Fruit fly (Drosophila melanogaster) whole organism, embryonic: Measurements from ENCODE around the gene natalisin.
A peak's percentile ranks its signal among the peaks of the same experiment; 100 is the strongest.

Experiments used
- Adf1 ChIP-seq: fragments of 200-800 bp; sonication (Bioruptor generic); IDR thresholded peaks from 2 replicates; pipeline ENCODE4 v1.3.6; 2022; ENCODE audit warnings: missing biosample characterization, missing genetic modification characterization
- Asciz ChIP-seq: fragments of 200-800 bp; sonication (Bioruptor generic); optimal IDR thresholded peaks from 2 replicates; lab custom pipeline; 2017; ENCODE audit warnings: missing biosample characterization, mild to moderate bottlenecking, missing genetic modification characterization, missing genetic modification reagents
- CG11560 ChIP-seq: fragments of 200-800 bp; sonication (Bioruptor generic); IDR thresholded peaks from 3 replicates; pipeline ENCODE4 v1.3.6; 2022; ENCODE audit warnings: missing biosample characterization, missing genetic modification characterization
- CG13424 ChIP-seq: fragments of 200-800 bp; sonication (Bioruptor generic); optimal IDR thresholded peaks from 2 replicates; lab custom pipeline; 2019; ENCODE audit warnings: missing biosample characterization, mild to moderate bottlenecking, missing genetic modification characterization, moderate library complexity
- CG14710 ChIP-seq: fragments of 200-800 bp; sonication (Bioruptor generic); optimal IDR thresholded peaks from 3 replicates; lab custom pipeline; 2019; ENCODE audit warnings: missing biosample characterization, mild to moderate bottlenecking, missing genetic modification characterization, moderate library complexity
- CG1529 ChIP-seq: fragments of 200-800 bp; sonication (Bioruptor generic); optimal IDR thresholded peaks from 3 replicates; lab custom pipeline; 2018; ENCODE audit warnings: missing biosample characterization, missing genetic modification characterization
- CG17385 ChIP-seq: fragments of 200-800 bp; sonication (Bioruptor generic); optimal IDR thresholded peaks from 3 replicates; lab custom pipeline; 2018; ENCODE audit warnings: missing biosample characterization, mild to moderate bottlenecking, missing genetic modification characterization
- CG1792 ChIP-seq: fragments of 200-800 bp; sonication (Bioruptor generic); optimal IDR thresholded peaks from 2 replicates; lab custom pipeline; 2016; ENCODE audit warnings: missing biosample characterization, missing genetic modification characterization
- CG18262 ChIP-seq: fragments of 200-800 bp; optimal IDR thresholded peaks from 3 replicates; lab custom pipeline; 2019; ENCODE audit warnings: missing biosample characterization, mild to moderate bottlenecking, missing genetic modification characterization, moderate library complexity
- CG30020 ChIP-seq: fragments of 200-800 bp; optimal IDR thresholded peaks from 2 replicates; lab custom pipeline; 2019; ENCODE audit warnings: missing biosample characterization, mild to moderate bottlenecking, missing genetic modification characterization, moderate library complexity
- CG31224 ChIP-seq: fragments of 200-800 bp; sonication (Bioruptor generic); IDR thresholded peaks from 2 replicates; pipeline ENCODE4 v1.3.6; 2022; ENCODE audit warnings: missing biosample characterization, missing genetic modification characterization
- CG3726 ChIP-seq: fragments of 200-800 bp; sonication (Bioruptor generic); IDR thresholded peaks from 3 replicates; pipeline ENCODE4, ENCODE4 v1.3.6; 2022; ENCODE audit warnings: missing biosample characterization, missing genetic modification characterization
- CG3847 ChIP-seq: fragments of 200-800 bp; sonication (Bioruptor generic); IDR thresholded peaks from 2 replicates; pipeline ENCODE4 v1.3.6; 2022; ENCODE audit warnings: missing biosample characterization, missing genetic modification characterization
- CG4730 ChIP-seq: fragments of 200-800 bp; sonication (Bioruptor generic); IDR thresholded peaks from 2 replicates; pipeline ENCODE4 v1.3.6; 2022; ENCODE audit warnings: missing biosample characterization, missing genetic modification characterization
- CG7963 ChIP-seq: fragments of 200-800 bp; sonication (Bioruptor generic); IDR thresholded peaks from 3 replicates; pipeline ENCODE4 v1.3.6; 2022; ENCODE audit warnings: missing biosample characterization, missing genetic modification characterization; ENCODE audit not compliant: partially characterized antibody
- CG8478 ChIP-seq: fragments of >200 bp; optimal IDR thresholded peaks from 2 replicates; lab custom pipeline; 2018
- CG9797 ChIP-seq: fragments of 200-800 bp; sonication (Bioruptor generic); optimal IDR thresholded peaks from 3 replicates; lab custom pipeline; 2018; ENCODE audit warnings: missing biosample characterization, mild to moderate bottlenecking, missing genetic modification characterization
- Dek ChIP-seq: fragments of 200-800 bp; sonication (Bioruptor generic); optimal IDR thresholded peaks from 3 replicates; lab custom pipeline; 2019; ENCODE audit warnings: missing biosample characterization, mild to moderate bottlenecking, missing genetic modification characterization, moderate library complexity
- Dfd ChIP-seq, 2 experiments: fragments of >200 bp; optimal IDR thresholded peaks; 2 replicates each; lab custom pipeline; 2017; ENCODE audit warnings: missing biosample characterization in 2 of 2, missing genetic modification characterization in 2 of 2
- Dip2 ChIP-seq: fragments of 200-800 bp; sonication (Bioruptor generic); IDR thresholded peaks from 2 replicates; pipeline ENCODE4 v1.3.6; 2022; ENCODE audit warnings: missing biosample characterization, missing genetic modification characterization
- Dip3 ChIP-seq: fragments of 200-800 bp; sonication (Bioruptor generic); optimal IDR thresholded peaks from 3 replicates; lab custom pipeline; 2016; ENCODE audit warnings: missing biosample characterization, missing genetic modification characterization
- Doc2 ChIP-seq: fragments of 200-800 bp; sonication (Bioruptor generic); IDR thresholded peaks from 2 replicates; pipeline ENCODE4 v1.3.6; 2022; ENCODE audit warnings: missing biosample characterization, missing genetic modification characterization
- Dref ChIP-seq: fragments of 200-800 bp; sonication (Bioruptor generic); IDR thresholded peaks from 2 replicates; pipeline ENCODE4 v1.3.6; 2022; ENCODE audit warnings: missing biosample characterization, missing genetic modification characterization
- E2f2 ChIP-seq: fragments of 200-800 bp; sonication (Bioruptor generic); IDR thresholded peaks from 2 replicates; pipeline ENCODE4 v1.3.6; 2022; ENCODE audit warnings: missing biosample characterization, missing genetic modification characterization
- ERR ChIP-seq: fragments of 200-800 bp; sonication (Bioruptor generic); optimal IDR thresholded peaks from 2 replicates; lab custom pipeline; 2016; ENCODE audit warnings: missing biosample characterization, missing genetic modification characterization
- Fer1 ChIP-seq: fragments of 200-800 bp; sonication (Bioruptor generic); optimal IDR thresholded peaks from 2 replicates; lab custom pipeline; 2017; ENCODE audit warnings: missing biosample characterization, mild to moderate bottlenecking, missing genetic modification characterization
- Fer3 ChIP-seq: fragments of 200-800 bp; sonication (Bioruptor generic); optimal IDR thresholded peaks from 2 replicates; lab custom pipeline; 2018; ENCODE audit warnings: missing biosample characterization, mild to moderate bottlenecking, missing genetic modification characterization, moderate library complexity
- GATAe ChIP-seq: fragments of 200-800 bp; sonication (Bioruptor generic); conservative IDR thresholded peaks from 2 replicates; pipeline ENCODE4 v1.3.6; 2022; ENCODE audit warnings: missing biosample characterization, missing genetic modification characterization
- HLHmδ ChIP-seq: fragments of 200-800 bp; sonication (Bioruptor generic); optimal IDR thresholded peaks from 2 replicates; lab custom pipeline; 2018; ENCODE audit warnings: missing biosample characterization, mild to moderate bottlenecking, missing genetic modification characterization, moderate library complexity
- Hsf ChIP-seq: fragments of 200-800 bp; sonication (Bioruptor generic); optimal IDR thresholded peaks from 3 replicates; lab custom pipeline; 2016; ENCODE audit warnings: missing biosample characterization, missing genetic modification characterization
- Kr ChIP-seq: fragments of 200-800 bp; sonication (Bioruptor generic); optimal IDR thresholded peaks from 2 replicates; lab custom pipeline; 2017; ENCODE audit warnings: missing biosample characterization, mild to moderate bottlenecking, missing genetic modification characterization
- Mrtf ChIP-seq: fragments of 200-800 bp; sonication (Bioruptor generic); IDR thresholded peaks from 3 replicates; pipeline ENCODE4 v1.3.6; 2022; ENCODE audit warnings: missing biosample characterization, missing genetic modification characterization
- NC2β ChIP-seq: fragments of 200-800 bp; sonication (Bioruptor generic); optimal IDR thresholded peaks from 2 replicates; lab custom pipeline; 2016; ENCODE audit warnings: missing biosample characterization, missing genetic modification characterization
- ash1 ChIP-seq: fragments of 200-800 bp; sonication (Bioruptor generic); optimal IDR thresholded peaks from 2 replicates; lab custom pipeline; 2018; ENCODE audit warnings: missing biosample characterization, mild to moderate bottlenecking, missing genetic modification characterization
- cas ChIP-seq: fragments of 200-800 bp; sonication (Bioruptor generic); IDR thresholded peaks from 2 replicates; pipeline ENCODE4 v1.3.6; 2022; ENCODE audit warnings: missing biosample characterization, missing genetic modification characterization
- danr ChIP-seq: fragments of 200-800 bp; sonication (Bioruptor generic); IDR thresholded peaks from 2 replicates; pipeline ENCODE4 v1.3.6; 2022; ENCODE audit warnings: missing biosample characterization, missing genetic modification characterization
- dm ChIP-seq: fragments of 200-800 bp; sonication (Bioruptor generic); optimal IDR thresholded peaks from 3 replicates; lab custom pipeline; 2016; ENCODE audit warnings: missing biosample characterization, missing genetic modification characterization
- grau ChIP-seq: fragments of 200-800 bp; optimal IDR thresholded peaks from 3 replicates; lab custom pipeline; 2019; ENCODE audit warnings: missing biosample characterization, mild to moderate bottlenecking, missing genetic modification characterization, moderate library complexity
- grn ChIP-seq: fragments of 200-800 bp; sonication (Bioruptor generic); optimal IDR thresholded peaks from 3 replicates; lab custom pipeline; 2017; ENCODE audit warnings: missing biosample characterization, missing genetic modification characterization
- gro ChIP-seq: fragments of 200-800 bp; sonication (Bioruptor generic); optimal IDR thresholded peaks from 2 replicates; lab custom pipeline; 2016; ENCODE audit warnings: missing biosample characterization, missing genetic modification characterization
- kah ChIP-seq: fragments of 200-800 bp; sonication (Bioruptor generic); optimal IDR thresholded peaks from 2 replicates; lab custom pipeline; 2018; ENCODE audit warnings: missing biosample characterization, mild to moderate bottlenecking, missing genetic modification characterization
- ken ChIP-seq: fragments of 200-800 bp; sonication (Bioruptor generic); IDR thresholded peaks from 3 replicates; pipeline ENCODE4 v1.3.6; 2022; ENCODE audit warnings: missing biosample characterization, missing genetic modification characterization
- lbe ChIP-seq: fragments of 200-800 bp; sonication (Bioruptor generic); optimal IDR thresholded peaks from 2 replicates; lab custom pipeline; 2016; ENCODE audit warnings: missing biosample characterization, mild to moderate bottlenecking, missing genetic modification characterization
- mam ChIP-seq: fragments of 200-800 bp; sonication (Bioruptor generic); optimal IDR thresholded peaks from 3 replicates; lab custom pipeline; 2016; ENCODE audit warnings: missing biosample characterization, missing genetic modification characterization
- peb ChIP-seq: fragments of 200-800 bp; sonication (Bioruptor generic); IDR thresholded peaks from 2 replicates; pipeline ENCODE4 v1.3.6; 2022; ENCODE audit warnings: missing biosample characterization, missing genetic modification characterization
- pita ChIP-seq: fragments of 200-800 bp; sonication (Bioruptor generic); optimal IDR thresholded peaks from 2 replicates; lab custom pipeline; 2017; ENCODE audit warnings: missing biosample characterization, mild to moderate bottlenecking, missing genetic modification characterization
- scrt ChIP-seq: fragments of 200-800 bp; sonication (Bioruptor generic); optimal IDR thresholded peaks from 2 replicates; lab custom pipeline; 2018; ENCODE audit warnings: missing biosample characterization, mild to moderate bottlenecking, missing genetic modification characterization, moderate library complexity
- slbo ChIP-seq: fragments of 200-800 bp; sonication (Bioruptor generic); IDR thresholded peaks from 2 replicates; pipeline ENCODE4 v1.3.6; 2022; ENCODE audit warnings: missing biosample characterization, missing genetic modification characterization
- tin ChIP-seq: fragments of 200-800 bp; sonication (Bioruptor generic); optimal IDR thresholded peaks from 3 replicates; lab custom pipeline; 2016; ENCODE audit warnings: missing biosample characterization, missing genetic modification characterization
- tna ChIP-seq: fragments of 200-800 bp; sonication (Bioruptor generic); IDR thresholded peaks from 2 replicates; pipeline ENCODE4 v1.3.6; 2022; ENCODE audit warnings: missing biosample characterization, missing genetic modification characterization; ENCODE audit not compliant: partially characterized antibody
- vfl ChIP-seq: fragments of 200-800 bp; sonication (Bioruptor generic); optimal IDR thresholded peaks from 2 replicates; lab custom pipeline; 2016; ENCODE audit warnings: missing biosample characterization, missing genetic modification characterization
- wek ChIP-seq: fragments of 200-800 bp; sonication (Bioruptor generic); optimal IDR thresholded peaks from 3 replicates; lab custom pipeline; 2018; ENCODE audit warnings: missing biosample characterization, mild to moderate bottlenecking, missing genetic modification characterization, moderate library complexity

The natalisin gene

DNA sequence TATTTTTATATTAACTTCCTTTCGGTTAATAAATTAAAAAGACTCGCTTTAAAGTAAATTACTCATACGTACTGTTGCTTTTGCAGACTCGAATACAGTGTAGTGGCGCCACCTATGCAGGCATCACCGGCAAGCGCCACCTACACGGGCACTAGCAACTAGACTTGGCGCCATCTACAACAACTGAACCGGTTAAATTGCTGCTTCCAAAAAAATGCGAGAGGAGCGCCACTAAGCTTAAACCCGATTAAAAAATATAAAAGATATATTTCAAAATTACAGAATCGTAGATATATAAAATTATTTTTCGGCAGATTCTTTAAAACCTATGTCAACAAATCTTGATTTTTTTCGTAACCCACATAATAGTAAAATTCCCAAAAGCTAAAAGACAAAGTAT lies 27.1 kb upstream of the natalisin start (continued):
- no peak for TF ChIP-seq GATAe
- TF ChIP-seq Asciz (GFP tag; lab: Kevin White, UChicago): peak; percentile 66
- TF ChIP-seq CG3726 (GFP tag; lab: Robert Waterston, UW): peak; percentile 91
- peak; percentile 62 for TF ChIP-seq scrt (GFP tag; lab: Kevin White, UChicago)
- no peak for TF ChIP-seq Dfd (GFP tag; optimal IDR thresholded peaks at IDR 0.05; lab: Kevin White, UChicago)
- no peak for TF ChIP-seq Dip2 (GFP tag; lab: Robert Waterston, UW)
- TF ChIP-seq Fer3 (tag; lab: Kevin White, UChicago): peak; percentile 88
- peak; percentile 71 for TF ChIP-seq peb (GFP tag; lab: Robert Waterston, UW)
- peak; percentile 93 for TF ChIP-seq NC2β
- peak; percentile 73 for TF ChIP-seq CG31224 (GFP tag; lab: Robert Waterston, UW)
- TF ChIP-seq ken (GFP tag; lab: Robert Waterston, UW): peak; percentile 93
- peak; percentile 79 for TF ChIP-seq HLHmδ (GFP tag; lab: Kevin White, UChicago)
- peak; percentile 24 for TF ChIP-seq kah (GFP tag; lab: Kevin White, UChicago)
- TF ChIP-seq CG18262: peak; percentile 83
- peak; percentile 38 for TF ChIP-seq wek (GFP tag; lab: Kevin White, UChicago)
- TF ChIP-seq grn (GFP tag; lab: Kevin White, UChicago): no peak
- TF ChIP-seq CG8478 (lab: Kevin White, UChicago): no peak
- TF ChIP-seq ERR (GFP tag; lab: Kevin White, UChicago): no peak
- peak; percentile 40 for TF ChIP-seq CG13424 (tag; lab: Kevin White, UChicago)
- no peak for TF ChIP-seq CG9797 (GFP tag; lab: Kevin White, UChicago)
- TF ChIP-seq cas (GFP tag; lab: Robert Waterston, UW): no peak
- TF ChIP-seq tna (GFP tag; lab: Robert Waterston, UW): peak; percentile 46; the same call in 1 of the 2 replicates
- peak; percentile 85 for TF ChIP-seq Fer1
- peak; percentile 96 for TF ChIP-seq slbo (GFP tag; lab: Robert Waterston, UW)
- TF ChIP-seq mam (GFP tag; lab: Kevin White, UChicago): peak; percentile 58
- peak; percentile 39 for TF ChIP-seq CG17385 (GFP tag; lab: Kevin White, UChicago)
- peak; percentile 59 for TF ChIP-seq CG14710
- TF ChIP-seq CG1529 (GFP tag; lab: Kevin White, UChicago): peak; percentile 16
- TF ChIP-seq danr: peak; percentile 77
- peak; percentile 78 for TF ChIP-seq Hsf (GFP tag; lab: Kevin White, UChicago)
- no peak for TF ChIP-seq CG7963 (GFP tag; lab: Robert Waterston, UW)
- TF ChIP-seq Dref (GFP tag; lab: Robert Waterston, UW): 0 out of 2 replicates have a peak, but pooled peaks have one; percentile 4
- TF ChIP-seq vfl (GFP tag; lab: Kevin White, UChicago): peak; percentile 22
- peak; percentile 3 for TF ChIP-seq pita (GFP tag; lab: Kevin White, UChicago)
- TF ChIP-seq CG30020 (tag; lab: Kevin White, UChicago): no peak
- TF ChIP-seq Doc2 (GFP tag; lab: Robert Waterston, UW): peak; percentile 57; the same call in 1 of the 2 replicates
- TF ChIP-seq dm: peak; percentile 8
- TF ChIP-seq CG4730 (GFP tag; lab: Robert Waterston, UW): peak; percentile 91
- TF ChIP-seq E2f2 (GFP tag; lab: Robert Waterston, UW): peak; percentile 60
- TF ChIP-seq CG1792: peak; percentile 79
- TF ChIP-seq Kr (GFP tag; lab: Kevin White, UChicago): no peak
- TF ChIP-seq CG11560: peak; percentile 79
- TF ChIP-seq grau (tag; lab: Kevin White, UChicago): peak; percentile 72
- TF ChIP-seq lbe: peak; percentile 69
- TF ChIP-seq ash1: peak; percentile 34
- peak; percentile 87 for TF ChIP-seq CG3847 (GFP tag; lab: Robert Waterston, UW)
- TF ChIP-seq Dip3 (GFP tag; lab: Kevin White, UChicago): peak; percentile 28
- peak; percentile 69 for TF ChIP-seq gro (GFP tag; lab: Kevin White, UChicago)
- peak; percentile 95 for TF ChIP-seq Mrtf (GFP tag; lab: Robert Waterston, UW)
- TF ChIP-seq tin (GFP tag; lab: Kevin White, UChicago): peak; percentile 97
- TF ChIP-seq Dek (tag; lab: Kevin White, UChicago): peak; percentile 38
- peak; percentile 19; the same call in 1 of the 2 replicates for TF ChIP-seq Adf1
